Worm (Caenorhabditis elegans) whole organism, late embryonic: ENCODE data around the gene unc-50.

Source experiments
- K02D7.2 ChIP-seq: sonication (generic microtip); optimal IDR thresholded peaks from 2 replicates; lab custom pipeline; 2017; ENCODE audit warnings: mild to moderate bottlenecking, missing genetic modification characterization, missing compliant biosample characterization
- ama-1 ChIP-seq: fragments of 150-350 bp; optimal IDR thresholded peaks from 2 replicates; lab custom pipeline; 2014
- ceh-14 ChIP-seq: sonication (generic microtip); optimal IDR thresholded peaks from 2 replicates; lab custom pipeline; 2016; ENCODE audit warnings: missing genotype, missing genetic modification characterization, missing compliant biosample characterization
- ceh-34 ChIP-seq: sonication (generic microtip); optimal IDR thresholded peaks from 2 replicates; lab custom pipeline; 2016; ENCODE audit warnings: mild to moderate bottlenecking, missing genetic modification characterization, missing compliant biosample characterization
- dmd-4 ChIP-seq: sonication (generic microtip); optimal IDR thresholded peaks from 2 replicates; lab custom pipeline; 2016; ENCODE audit warnings: borderline replicate concordance, missing genetic modification characterization, missing compliant biosample characterization
- elt-2 ChIP-seq: sonication (generic microtip); optimal IDR thresholded peaks from 2 replicates; lab custom pipeline; 2016; ENCODE audit warnings: missing genetic modification reagents, missing genetic modification characterization, missing compliant biosample characterization
- fkh-10 ChIP-seq: fragments of 150-350 bp; optimal IDR thresholded peaks from 2 replicates; lab custom pipeline; 2014; ENCODE audit warnings: missing biosample characterization, missing genetic modification reagents, missing genetic modification characterization
- nhr-11 ChIP-seq: fragments of 150-350 bp; optimal IDR thresholded peaks from 2 replicates; lab custom pipeline; 2014; ENCODE audit warnings: missing biosample characterization, missing genetic modification characterization
- nhr-232 ChIP-seq: sonication (generic microtip); optimal IDR thresholded peaks from 2 replicates; lab custom pipeline; 2016; ENCODE audit warnings: missing genetic modification characterization, missing compliant biosample characterization
- pqm-1 ChIP-seq: sonication (generic microtip); optimal IDR thresholded peaks from 2 replicates; lab custom pipeline; 2016; ENCODE audit warnings: missing genetic modification characterization, missing compliant biosample characterization
- tbx-2 ChIP-seq: sonication (generic microtip); optimal IDR thresholded peaks from 2 replicates; lab custom pipeline; 2016; ENCODE audit warnings: missing genetic modification characterization, missing compliant biosample characterization
- unc-86 ChIP-seq: sonication (generic microtip); optimal IDR thresholded peaks from 2 replicates; lab custom pipeline; 2016; ENCODE audit warnings: missing genetic modification characterization, missing compliant biosample characterization

- TF ChIP-seq nhr-11 (tag; lab: Kevin White, UChicago) (no peak), ceh-14 (no peak), tbx-2 (tag; lab: Kevin White, UChicago) (no peak), ama-1 (lab: Kevin White, UChicago) (no peak), K02D7.2 (tag; lab: Kevin White, UChicago) (no peak), ceh-34 (no peak), elt-2 (tag; lab: Kevin White, UChicago) (no peak), pqm-1 (tag; lab: Kevin White, UChicago) (no peak), dmd-4 (tag; lab: Kevin White, UChicago) (no peak), nhr-232 (tag; lab: Kevin White, UChicago) (no peak), fkh-10 (GFP tag; lab: Kevin White, UChicago) (no peak), unc-86 (tag; lab: Kevin White, UChicago) (no peak)
Measured at ce11 chrIII:10271807-10272206, 46.2 kb downstream of the unc-50 start.
